Worm (Caenorhabditis elegans) whole organism, early embryonic: ENCODE measurements around the gene T07D4.5.

Experiments used
- B0310.2 ChIP-seq: sonication (generic microtip); optimal IDR thresholded peaks from 2 replicates; lab custom pipeline; 2016; ENCODE audit warnings: mild to moderate bottlenecking, missing genetic modification characterization, missing compliant biosample characterization
- F13C5.2 ChIP-seq: sonication (generic microtip); optimal IDR thresholded peaks from 2 replicates; lab custom pipeline; 2017; ENCODE audit warnings: mild to moderate bottlenecking, missing genetic modification characterization, inconsistent platforms, missing compliant biosample characterization
- aly-1 ChIP-seq: sonication (generic microtip); optimal IDR thresholded peaks from 2 replicates; lab custom pipeline; 2016; ENCODE audit warnings: missing genetic modification characterization, missing compliant biosample characterization
- ama-1 ChIP-seq: fragments of 150-350 bp; optimal IDR thresholded peaks from 2 replicates; lab custom pipeline; 2014
- ceh-13 ChIP-seq: fragments of 200-800 bp; sonication (Bioruptor generic); optimal IDR thresholded peaks from 2 replicates; lab custom pipeline; 2018; ENCODE audit warnings: mild to moderate bottlenecking, missing genetic modification characterization, missing compliant biosample characterization
- ceh-36 ChIP-seq: sonication (generic microtip); optimal IDR thresholded peaks from 2 replicates; lab custom pipeline; 2016; ENCODE audit warnings: missing genetic modification characterization, inconsistent platforms, missing compliant biosample characterization
- ets-7 ChIP-seq: sonication (generic microtip); optimal IDR thresholded peaks from 2 replicates; lab custom pipeline; 2016; ENCODE audit warnings: missing genotype, missing genetic modification characterization, missing compliant biosample characterization
- flt-1 ChIP-seq: fragments of 200-800 bp; sonication (Bioruptor generic); IDR thresholded peaks from 2 replicates; pipeline ENCODE4 v1.3.6; 2022; ENCODE audit warnings: missing genetic modification characterization, missing compliant biosample characterization
- hmbx-1 ChIP-seq: sonication (generic microtip); optimal IDR thresholded peaks from 2 replicates; lab custom pipeline; 2016; ENCODE audit warnings: mild to moderate bottlenecking, missing genetic modification characterization, missing compliant biosample characterization
- hmg-4 ChIP-seq: fragments of 200-800 bp; sonication (Bioruptor generic); optimal IDR thresholded peaks from 2 replicates; lab custom pipeline; 2018; ENCODE audit warnings: mild to moderate bottlenecking, missing genetic modification characterization, missing compliant biosample characterization
- hnd-1 ChIP-seq: sonication (generic microtip); optimal IDR thresholded peaks from 2 replicates; lab custom pipeline; 2016; ENCODE audit warnings: missing genetic modification characterization, missing compliant biosample characterization
- pes-1 ChIP-seq: fragments of 200-800 bp; sonication (Bioruptor generic); IDR thresholded peaks from 2 replicates; pipeline ENCODE4 v1.3.6; 2022; ENCODE audit warnings: missing genetic modification reagents, missing genetic modification characterization, missing compliant biosample characterization
- scrt-1 ChIP-seq: fragments of 200-800 bp; sonication (Bioruptor generic); IDR thresholded peaks from 2 replicates; pipeline ENCODE4 v1.3.6; 2022; ENCODE audit warnings: missing genetic modification characterization, missing compliant biosample characterization
- sea-1 ChIP-seq: fragments of 200-800 bp; sonication (Bioruptor generic); conservative IDR thresholded peaks from 2 replicates; pipeline ENCODE4 v1.3.6; 2022; ENCODE audit warnings: missing genetic modification characterization, missing compliant biosample characterization
- tbx-11 ChIP-seq: fragments of 200-800 bp; sonication (Bioruptor generic); IDR thresholded peaks from 2 replicates; pipeline ENCODE4 v1.3.6; 2022; ENCODE audit warnings: missing genetic modification characterization, missing compliant biosample characterization
- tbx-37 ChIP-seq: fragments of 200-800 bp; sonication (Bioruptor generic); conservative IDR thresholded peaks from 2 replicates; pipeline ENCODE4 v1.3.6; 2022; ENCODE audit warnings: missing genetic modification reagents, missing genetic modification characterization, missing compliant biosample characterization
- tra-4 ChIP-seq: sonication (generic microtip); optimal IDR thresholded peaks from 2 replicates; lab custom pipeline; 2017; ENCODE audit warnings: missing genetic modification characterization, missing compliant biosample characterization

The T07D4.5 gene

DNA sequence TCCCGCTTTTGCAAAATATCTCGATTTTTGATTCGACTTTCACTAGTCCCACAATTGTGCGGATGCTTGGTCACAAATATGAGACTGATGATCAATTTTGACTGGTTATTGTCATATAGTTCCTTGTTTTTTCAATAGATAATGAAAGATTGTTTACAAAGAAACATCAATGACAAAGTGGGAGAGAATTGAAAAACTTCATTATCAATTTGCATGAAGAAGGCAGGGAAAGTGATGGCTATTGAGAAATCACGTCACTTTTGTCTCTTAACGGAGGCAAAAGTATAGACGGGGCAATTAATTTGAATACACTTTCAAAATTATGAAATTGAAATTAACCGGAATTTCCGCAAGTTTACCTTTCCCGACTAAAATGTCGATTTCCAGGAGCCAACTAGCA is 39.1 kb upstream of the T07D4.5 start:
- no peak for TF ChIP-seq hnd-1 (tag; lab: Kevin White, UChicago)
- no peak for TF ChIP-seq ceh-13 (GFP tag; lab: Kevin White, UChicago)
- no peak for TF ChIP-seq scrt-1 (GFP tag; lab: Robert Waterston, UW)
- no peak for TF ChIP-seq hmbx-1 (tag; lab: Kevin White, UChicago)
- no peak for TF ChIP-seq hmg-4

DNA sequence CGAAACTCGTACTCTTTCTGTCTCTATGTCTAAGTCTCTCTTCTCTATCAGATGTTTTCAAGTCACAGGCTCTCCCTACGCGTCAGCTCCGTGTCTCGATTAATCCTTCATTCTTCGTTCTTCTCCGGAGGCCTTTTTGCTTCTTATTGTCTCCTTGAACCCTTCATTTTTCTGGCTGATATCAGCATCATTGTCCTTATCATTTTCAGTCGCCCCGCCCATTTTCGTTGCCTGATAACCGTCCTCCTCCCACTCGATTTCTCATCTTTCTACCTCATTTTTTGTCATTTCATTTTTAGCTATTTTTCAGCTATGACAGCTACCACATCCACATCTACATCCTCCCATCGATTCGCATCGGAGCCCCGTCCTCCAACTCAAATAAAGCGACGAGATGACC is 38.0 kb upstream of the T07D4.5 start, which contains the start of gene B0457.6:
TSS of gene B0457.6 (plus strand) at position 284 of the 400 bp plus-strand sequence.
- TF ChIP-seq ceh-36 (tag; lab: Kevin White, UChicago) (no peak), B0310.2 (tag; lab: Kevin White, UChicago) (no peak), ets-7 (tag; lab: Kevin White, UChicago) (no peak), pes-1 (GFP tag; lab: Robert Waterston, UW) (no peak), flt-1 (GFP tag; lab: Robert Waterston, UW) (no peak), F13C5.2 (tag; lab: Kevin White, UChicago) (no peak), tbx-37 (GFP tag; lab: Robert Waterston, UW) (no peak), ceh-13 (GFP tag; lab: Kevin White, UChicago) (no peak), scrt-1 (GFP tag; lab: Robert Waterston, UW) (no peak), aly-1 (no peak), hmbx-1 (tag; lab: Kevin White, UChicago) (no peak), ama-1 (no peak), tbx-11 (GFP tag; lab: Robert Waterston, UW) (no peak), tra-4 (tag; lab: Kevin White, UChicago) (no peak), hmg-4 (no peak)

DNA sequence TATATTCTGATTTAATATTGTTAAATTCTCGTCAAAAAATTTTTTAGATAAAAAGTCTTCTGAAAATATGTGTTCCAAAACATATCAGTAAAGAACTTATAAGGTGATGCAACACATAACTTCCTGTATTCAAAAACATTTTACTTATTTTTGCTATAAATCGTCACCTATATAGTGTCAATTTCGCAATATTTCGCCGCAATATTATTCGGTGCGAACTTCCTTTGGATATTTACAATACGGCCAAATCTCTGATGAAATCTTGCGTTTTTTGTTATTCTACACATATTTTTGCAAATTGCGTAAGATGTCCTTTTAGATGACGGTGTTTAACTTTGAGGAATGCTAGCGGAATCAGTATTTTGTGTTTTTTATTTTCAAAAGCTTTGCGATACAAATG is 37.3 kb upstream of the T07D4.5 start:
- TF ChIP-seq hmbx-1 (tag; lab: Kevin White, UChicago) (no peak), tra-4 (tag; lab: Kevin White, UChicago) (no peak), ama-1 (no peak), ceh-13 (GFP tag; lab: Kevin White, UChicago) (no peak), flt-1 (GFP tag; lab: Robert Waterston, UW) (no peak), sea-1 (GFP tag; lab: Robert Waterston, UW) (no peak), B0310.2 (tag; lab: Kevin White, UChicago) (no peak), hnd-1 (tag; lab: Kevin White, UChicago) (no peak), ceh-36 (tag; lab: Kevin White, UChicago) (no peak), aly-1 (no peak), tbx-11 (GFP tag; lab: Robert Waterston, UW) (no peak), ets-7 (tag; lab: Kevin White, UChicago) (no peak)

DNA sequence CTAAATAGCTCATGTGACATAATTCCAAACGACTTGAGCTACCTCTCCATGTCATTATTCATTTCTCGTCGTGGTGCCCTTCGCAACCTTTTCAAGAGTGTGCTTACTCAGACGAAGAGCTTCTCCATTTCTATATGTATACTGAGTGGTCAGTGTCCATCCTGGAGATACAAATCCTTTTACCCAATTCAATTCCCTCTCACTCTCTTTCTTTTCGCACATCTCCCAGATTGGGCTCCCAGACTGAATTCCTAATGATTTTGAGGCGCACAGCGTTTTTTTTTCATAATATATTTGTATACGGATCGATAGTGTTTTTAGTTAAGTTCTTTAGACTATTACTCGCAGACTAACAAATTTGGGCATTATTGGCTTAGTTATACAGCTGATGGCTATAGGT is 36.8 kb upstream of the T07D4.5 start:
- TF ChIP-seq tbx-37 (GFP tag; lab: Robert Waterston, UW), result no peak

DNA sequence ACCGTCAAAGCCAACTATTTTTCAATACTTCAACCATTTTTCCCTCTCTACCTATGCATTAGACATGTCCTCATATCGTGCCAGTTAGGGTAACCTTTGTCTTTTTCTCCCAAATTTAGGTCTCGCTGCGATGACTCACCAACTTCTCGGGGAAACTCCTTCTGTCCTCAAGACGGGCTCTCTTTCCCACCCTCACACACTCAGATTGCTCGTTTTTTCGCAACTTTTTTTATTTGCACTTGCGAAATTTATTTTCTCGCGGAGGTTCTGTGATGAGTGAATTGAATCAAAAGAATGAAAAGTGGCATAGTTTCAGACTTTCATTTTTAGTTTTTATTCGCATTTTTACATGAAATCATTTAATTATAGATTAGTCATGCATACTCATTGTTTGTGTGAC is 36.2 kb upstream of the T07D4.5 start:
- TF ChIP-seq ceh-36 (tag; lab: Kevin White, UChicago), result no peak
- no peak for TF ChIP-seq tra-4 (tag; lab: Kevin White, UChicago)
- no peak for TF ChIP-seq hnd-1 (tag; lab: Kevin White, UChicago)
- TF ChIP-seq B0310.2 (tag; lab: Kevin White, UChicago), result no peak
- no peak for TF ChIP-seq hmg-4
- TF ChIP-seq sea-1 (GFP tag; lab: Robert Waterston, UW), result no peak
- no peak for TF ChIP-seq hmbx-1 (tag; lab: Kevin White, UChicago)
- TF ChIP-seq ets-7 (tag; lab: Kevin White, UChicago), result no peak
- TF ChIP-seq ama-1, result no peak
- no peak for TF ChIP-seq tbx-37 (GFP tag; lab: Robert Waterston, UW)
- no peak for TF ChIP-seq flt-1 (GFP tag; lab: Robert Waterston, UW)
- TF ChIP-seq pes-1 (GFP tag; lab: Robert Waterston, UW), result no peak
- no peak for TF ChIP-seq scrt-1 (GFP tag; lab: Robert Waterston, UW)

DNA sequence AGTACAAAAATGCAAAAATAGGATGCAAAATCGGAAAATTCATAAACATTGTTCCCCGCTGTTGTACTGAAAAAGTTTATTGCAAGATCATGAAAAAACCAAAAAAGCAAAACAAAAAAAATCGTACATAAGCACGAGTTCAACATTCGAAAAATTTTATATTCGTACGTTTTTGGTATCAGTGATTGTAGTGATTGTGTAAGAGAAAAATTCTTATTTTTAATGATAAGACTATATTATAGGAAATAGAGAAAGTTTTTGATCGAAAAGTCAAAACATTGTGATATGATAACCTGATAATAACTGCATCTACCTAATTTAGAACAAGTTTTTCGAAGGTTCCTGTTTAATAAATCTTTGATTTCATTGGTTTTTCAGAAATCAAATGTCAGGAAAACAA is 33.2 kb upstream of the T07D4.5 start:
- TF ChIP-seq tbx-11 (GFP tag; lab: Robert Waterston, UW) (no peak), tbx-37 (GFP tag; lab: Robert Waterston, UW) (no peak), sea-1 (GFP tag; lab: Robert Waterston, UW) (no peak), ceh-36 (tag; lab: Kevin White, UChicago) (no peak), ama-1 (no peak), B0310.2 (tag; lab: Kevin White, UChicago) (no peak), aly-1 (no peak), ceh-13 (GFP tag; lab: Kevin White, UChicago) (no peak), F13C5.2 (tag; lab: Kevin White, UChicago) (no peak)

DNA sequence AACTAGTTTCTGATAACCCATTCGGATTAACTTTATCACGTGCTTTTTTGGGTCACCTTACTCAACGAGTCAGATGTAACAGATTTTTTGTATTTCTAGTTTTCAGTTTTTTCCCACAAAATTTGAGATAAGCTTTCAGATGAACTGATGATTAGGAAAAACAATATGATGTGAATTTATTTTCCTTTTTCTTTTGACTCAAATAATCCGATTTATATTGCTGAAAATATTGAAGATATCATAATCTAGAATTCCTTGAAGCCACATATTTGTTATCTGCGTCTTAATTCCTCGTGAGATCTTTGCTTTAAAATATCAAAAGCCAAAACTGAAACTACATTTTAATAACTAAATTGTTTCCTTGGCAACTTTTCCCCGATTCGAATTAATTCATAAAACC is 32.5 kb upstream of the T07D4.5 start:
- TF ChIP-seq hmg-4 (no peak), hnd-1 (tag; lab: Kevin White, UChicago) (no peak), F13C5.2 (tag; lab: Kevin White, UChicago) (no peak), ceh-36 (tag; lab: Kevin White, UChicago) (no peak)

DNA sequence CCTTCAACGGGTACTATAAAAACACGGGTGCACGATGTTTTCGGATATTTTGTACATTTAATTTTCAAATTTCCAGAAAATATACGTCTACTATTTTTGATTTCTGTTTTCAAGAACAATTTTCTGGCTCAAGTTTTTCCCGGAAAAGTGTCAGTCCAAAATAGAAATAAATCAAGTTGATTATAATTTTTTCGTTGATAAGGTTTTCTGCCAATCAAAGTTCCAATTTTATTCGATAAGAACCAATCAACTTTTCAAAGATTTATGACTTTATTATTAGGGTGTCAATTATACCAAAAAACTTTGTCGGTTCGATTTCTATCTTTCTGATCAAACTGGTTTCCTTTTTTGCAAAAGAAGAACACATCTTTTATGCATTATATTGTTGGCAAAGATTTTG is 30.5 kb upstream of the T07D4.5 start:
- no peak for TF ChIP-seq ceh-36 (tag; lab: Kevin White, UChicago)
- no peak for TF ChIP-seq aly-1
- TF ChIP-seq scrt-1 (GFP tag; lab: Robert Waterston, UW), result no peak
